Worm (Caenorhabditis elegans): ENCODE data around the gene K11C4.2.

DNA sequence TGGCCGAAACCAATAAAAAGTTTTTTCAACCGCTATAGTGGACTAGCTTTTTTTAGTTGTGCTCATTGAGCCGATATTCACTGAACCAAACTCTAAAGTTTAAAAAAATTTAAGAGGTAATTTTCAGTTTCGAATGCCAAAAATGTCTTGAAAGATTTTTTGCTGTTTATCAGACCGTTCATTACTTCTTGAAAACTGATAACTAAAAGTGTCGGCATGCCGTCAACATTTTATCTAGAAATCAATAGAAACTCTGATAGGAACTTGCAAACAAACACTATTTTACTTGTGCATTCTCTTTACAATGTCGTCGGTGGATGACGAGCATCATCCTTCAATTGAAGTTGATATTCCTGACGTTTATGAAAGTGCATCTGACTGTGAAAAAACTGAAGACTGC is 13.1 kb upstream of the K11C4.2 start:
- TF ChIP-seq pha-2 (tag; optimal IDR thresholded peaks at IDR 0.05): no peak
- TF ChIP-seq hlh-6 (tag; optimal IDR thresholded peaks at IDR 0.05): no peak
